Worm (Caenorhabditis elegans) whole organism, young adult: Measurements from ENCODE around the gene phy-3.

Experiments used
- B0019.2 ChIP-seq: fragments of 200-800 bp; sonication (Bioruptor generic); conservative IDR thresholded peaks from 2 replicates; pipeline ENCODE4 v1.3.6; 2022; ENCODE audit warnings: missing genetic modification reagents, missing genetic modification characterization, missing compliant biosample characterization
- C06A6.2 ChIP-seq: fragments of 200-800 bp; sonication (Bioruptor generic); conservative IDR thresholded peaks from 2 replicates; pipeline ENCODE4 v1.3.6; 2022; ENCODE audit warnings: missing genetic modification characterization, missing compliant biosample characterization
- F10E7.11 ChIP-seq: sonication (generic microtip); optimal IDR thresholded peaks from 2 replicates; lab custom pipeline; 2017; ENCODE audit warnings: mild to moderate bottlenecking, missing genetic modification characterization, moderate library complexity, missing compliant biosample characterization
- F23B12.7 ChIP-seq: sonication (generic microtip); optimal IDR thresholded peaks from 2 replicates; lab custom pipeline; 2017; ENCODE audit warnings: missing genetic modification characterization, mild to moderate bottlenecking, missing compliant biosample characterization, antibody characterized with exemption, moderate library complexity; ENCODE audit not compliant: insufficient read depth
- Y95B8A.8 ChIP-seq: fragments of 200-800 bp; sonication (Bioruptor generic); IDR thresholded peaks from 2 replicates; pipeline ENCODE4 v1.3.6; 2022; ENCODE audit warnings: missing genetic modification reagents, missing genetic modification characterization, missing compliant biosample characterization
- akir-1 ChIP-seq: fragments of 200-800 bp; sonication (Bioruptor generic); optimal IDR thresholded peaks from 2 replicates; lab custom pipeline; 2018; ENCODE audit warnings: mild to moderate bottlenecking, missing genetic modification characterization, moderate library complexity, missing compliant biosample characterization
- ama-1 ChIP-seq, 3 experiments: fragments of 150-350 bp in 1 of 3; sonication (generic microtip) in 2 of 3; optimal IDR thresholded peaks; 2 replicates each; lab custom pipeline; 2014 to 2018; ENCODE audit warnings: missing biosample characterization in 2 of 3, missing genetic modification characterization in 2 of 3, missing genetic modification reagents in 2 of 3
- aptf-2 ChIP-seq: fragments of 200-800 bp; sonication (Bioruptor generic); conservative IDR thresholded peaks from 2 replicates; pipeline ENCODE4 v1.3.6; 2022; ENCODE audit warnings: missing genetic modification reagents, missing genetic modification characterization, missing compliant biosample characterization
- athp-1 ChIP-seq: sonication (generic microtip); optimal IDR thresholded peaks from 2 replicates; lab custom pipeline; 2017; ENCODE audit warnings: mild to moderate bottlenecking, missing genetic modification characterization, missing compliant biosample characterization
- attf-3 ChIP-seq: fragments of 200-800 bp; sonication (Bioruptor generic); conservative IDR thresholded peaks from 2 replicates; pipeline ENCODE4 v1.3.6; 2022; ENCODE audit warnings: missing genetic modification reagents, missing genetic modification characterization, missing compliant biosample characterization
- bed-1 ChIP-seq: fragments of 200-800 bp; sonication (Bioruptor generic); IDR thresholded peaks from 2 replicates; pipeline ENCODE4 v1.3.6; 2022; ENCODE audit warnings: missing genetic modification reagents, missing genetic modification characterization, missing compliant biosample characterization
- bed-2 ChIP-seq: fragments of 200-800 bp; sonication (Bioruptor generic); IDR thresholded peaks from 2 replicates; pipeline ENCODE4 v1.3.6; 2022; ENCODE audit warnings: missing genetic modification reagents, missing genetic modification characterization, missing compliant biosample characterization
- cebp-2 ChIP-seq: fragments of 200-800 bp; sonication (Bioruptor generic); IDR thresholded peaks from 2 replicates; pipeline ENCODE4 v1.3.6; 2022; ENCODE audit warnings: missing genetic modification characterization, missing compliant biosample characterization
- ceh-100 ChIP-seq: fragments of 200-800 bp; sonication (Bioruptor generic); IDR thresholded peaks from 2 replicates; pipeline ENCODE4 v1.3.6; 2022; ENCODE audit warnings: missing genetic modification reagents, missing genetic modification characterization, missing compliant biosample characterization
- dox-1 ChIP-seq: fragments of 200-800 bp; sonication (Bioruptor generic); IDR thresholded peaks from 2 replicates; pipeline ENCODE4 v1.3.6; 2022; ENCODE audit warnings: missing genetic modification reagents, missing genetic modification characterization, missing compliant biosample characterization
- dpl-1 ChIP-seq: fragments of 150-350 bp; optimal IDR thresholded peaks from 2 replicates; lab custom pipeline; 2014; ENCODE audit warnings: missing biosample characterization, missing genetic modification reagents, missing genetic modification characterization
- efl-1 ChIP-seq: fragments of 150-350 bp; optimal IDR thresholded peaks from 2 replicates; lab custom pipeline; 2014; ENCODE audit warnings: missing biosample characterization, missing genetic modification reagents, missing genetic modification characterization
- ets-4 ChIP-seq: fragments of 200-800 bp; sonication (Bioruptor generic); optimal IDR thresholded peaks from 2 replicates; lab custom pipeline; 2018; ENCODE audit warnings: mild to moderate bottlenecking, missing genetic modification characterization, missing compliant biosample characterization
- gei-17 ChIP-seq: fragments of 200-800 bp; sonication (Bioruptor generic); optimal IDR thresholded peaks from 2 replicates; lab custom pipeline; 2018; ENCODE audit warnings: mild to moderate bottlenecking, missing genetic modification characterization, missing compliant biosample characterization
- him-1 ChIP-seq: sonication (generic microtip); optimal IDR thresholded peaks from 2 replicates; lab custom pipeline; 2016; ENCODE audit warnings: missing genotype, missing genetic modification reagents, missing genetic modification characterization, missing compliant biosample characterization
- hlh-12 ChIP-seq: sonication (generic microtip); optimal IDR thresholded peaks from 2 replicates; lab custom pipeline; 2016; ENCODE audit warnings: missing genetic modification characterization, missing compliant biosample characterization
- hrde-1 ChIP-seq: sonication (generic microtip); optimal IDR thresholded peaks from 2 replicates; lab custom pipeline; 2016; ENCODE audit warnings: missing genetic modification characterization, mild to moderate bottlenecking, missing compliant biosample characterization, moderate library complexity, missing genotype, missing genetic modification reagents, borderline replicate concordance
- lag-1 ChIP-seq: fragments of 200-800 bp; sonication (Bioruptor generic); IDR thresholded peaks from 2 replicates; pipeline ENCODE4 v1.3.6; 2022; ENCODE audit warnings: missing genetic modification reagents, missing genetic modification characterization, missing compliant biosample characterization
- let-526 ChIP-seq: fragments of 200-800 bp; sonication (Bioruptor generic); IDR thresholded peaks from 2 replicates; pipeline ENCODE4 v1.3.6; 2022; ENCODE audit warnings: missing genetic modification reagents, missing genetic modification characterization, missing compliant biosample characterization
- lin-40 ChIP-seq: sonication (generic microtip); optimal IDR thresholded peaks from 2 replicates; lab custom pipeline; 2016; ENCODE audit warnings: missing genetic modification characterization, mild to moderate bottlenecking, missing compliant biosample characterization, missing genotype, missing genetic modification reagents
- lsy-27 ChIP-seq: sonication (generic microtip); optimal IDR thresholded peaks from 2 replicates; lab custom pipeline; 2017; ENCODE audit warnings: missing genetic modification characterization, mild to moderate bottlenecking, missing compliant biosample characterization, antibody characterized with exemption, missing genotype, borderline replicate concordance; ENCODE audit not compliant: insufficient read depth
- madf-3 ChIP-seq: fragments of 200-800 bp; sonication (Bioruptor generic); IDR thresholded peaks from 2 replicates; pipeline ENCODE4 v1.3.6; 2022; ENCODE audit warnings: missing genetic modification reagents, missing genetic modification characterization, missing compliant biosample characterization
- madf-6 ChIP-seq: fragments of 200-800 bp; sonication (Bioruptor generic); IDR thresholded peaks from 2 replicates; pipeline ENCODE4 v1.3.6; 2022; ENCODE audit warnings: missing genetic modification reagents, missing genetic modification characterization, missing compliant biosample characterization
- madf-8 ChIP-seq: fragments of 200-800 bp; sonication (Bioruptor generic); conservative IDR thresholded peaks from 2 replicates; pipeline ENCODE4 v1.3.6; 2022; ENCODE audit warnings: missing genetic modification reagents, missing genetic modification characterization, missing compliant biosample characterization
- mes-4 ChIP-seq: sonication (generic microtip); optimal IDR thresholded peaks from 2 replicates; lab custom pipeline; 2016; ENCODE audit warnings: missing genotype, missing genetic modification characterization, missing compliant biosample characterization
- nfya-1 ChIP-seq: sonication (generic microtip); optimal IDR thresholded peaks from 2 replicates; lab custom pipeline; 2017; ENCODE audit warnings: antibody characterized with exemption, missing compliant biosample characterization, missing genetic modification characterization, borderline replicate concordance; ENCODE audit not compliant: insufficient read depth
- pha-4 ChIP-seq: fragments of 150-350 bp; sonication (generic microtip); optimal IDR thresholded peaks from 2 replicates; lab custom pipeline; 2014; ENCODE audit warnings: missing biosample characterization, missing genetic modification reagents, missing genetic modification characterization
- rpc-1 ChIP-seq, 2 experiments: fragments of 150-350 bp in 1 of 2; sonication (generic microtip) in 1 of 2; optimal IDR thresholded peaks; 2 replicates each; lab custom pipeline; 2014 to 2018; ENCODE audit warnings: missing biosample characterization in 1 of 2, missing genetic modification characterization in 1 of 2, missing genetic modification reagents in 1 of 2, missing genotype in 1 of 2
- sea-2 ChIP-seq: fragments of 200-800 bp; sonication (Bioruptor generic); IDR thresholded peaks from 2 replicates; pipeline ENCODE4 v1.3.6; 2022; ENCODE audit warnings: missing genetic modification characterization, missing compliant biosample characterization
- unc-130 ChIP-seq: sonication (generic microtip); optimal IDR thresholded peaks from 2 replicates; lab custom pipeline; 2016; ENCODE audit warnings: missing genetic modification reagents, missing genetic modification characterization, missing compliant biosample characterization
- zim-3 ChIP-seq: sonication (generic microtip); optimal IDR thresholded peaks from 2 replicates; lab custom pipeline; 2017; ENCODE audit warnings: mild to moderate bottlenecking, missing genetic modification characterization, moderate library complexity, missing compliant biosample characterization

Gene phy-3

DNA sequence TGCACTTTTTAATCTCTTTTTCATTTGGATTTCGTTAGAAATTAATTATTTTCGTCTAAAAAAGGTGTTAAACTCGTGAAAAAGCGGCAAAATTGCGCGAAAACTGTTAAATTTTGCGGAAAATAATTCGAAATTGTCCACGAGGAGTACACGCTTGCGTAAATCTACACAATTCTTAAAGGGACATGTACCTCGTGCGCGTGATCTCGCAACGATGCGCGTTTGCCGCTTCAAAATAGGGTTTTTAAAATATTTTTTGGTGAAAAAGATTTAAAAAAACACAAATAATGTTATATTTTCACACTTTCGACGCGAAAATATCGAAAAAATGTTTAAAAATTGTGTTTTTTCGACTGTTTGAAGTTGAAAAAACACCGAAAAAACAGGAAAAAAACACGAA, 39.7 kb upstream of the phy-3 start (continued):
- no peak for TF ChIP-seq gei-17 (GFP tag; lab: Kevin White, UChicago)
- TF ChIP-seq ama-1 (optimal IDR thresholded peaks at IDR 0.05; lab: Kevin White, UChicago) = no peak
- TF ChIP-seq ama-1 (GFP tag; optimal IDR thresholded peaks at IDR 0.05; lab: Kevin White, UChicago) = no peak
- no peak for TF ChIP-seq rpc-1 (optimal IDR thresholded peaks at IDR 0.05; lab: Kevin White, UChicago)
- no peak for TF ChIP-seq rpc-1 (tag; optimal IDR thresholded peaks at IDR 0.05; lab: Kevin White, UChicago)
- no peak for TF ChIP-seq bed-1 (GFP tag; lab: Robert Waterston, UW)
- no peak for TF ChIP-seq pha-4 (tag; lab: Kevin White, UChicago)
- no peak for TF ChIP-seq Y95B8A.8 (GFP tag; lab: Robert Waterston, UW)
- TF ChIP-seq mes-4 (tag; lab: Kevin White, UChicago) = no peak
- TF ChIP-seq B0019.2 (GFP tag; lab: Robert Waterston, UW) = peak; percentile 82
- no peak for TF ChIP-seq hrde-1 (tag; lab: Kevin White, UChicago)
- TF ChIP-seq athp-1 (tag; lab: Kevin White, UChicago) = no peak
- TF ChIP-seq C06A6.2 (GFP tag; lab: Robert Waterston, UW) = no peak
- peak; percentile 48; the same call in 1 of the 2 replicates for TF ChIP-seq madf-6
- TF ChIP-seq him-1 (tag; lab: Kevin White, UChicago) = no peak
- no peak for TF ChIP-seq cebp-2
- peak; percentile 59 for TF ChIP-seq efl-1 (GFP tag; lab: Kevin White, UChicago)
- no peak for TF ChIP-seq sea-2
- no peak for TF ChIP-seq aptf-2
- no peak for TF ChIP-seq F23B12.7 (tag; lab: Kevin White, UChicago)
- no peak for TF ChIP-seq lsy-27 (tag; lab: Kevin White, UChicago)
- 0 out of 2 replicates have a peak, but pooled peaks have one; percentile 28 for TF ChIP-seq madf-8 (GFP tag; lab: Robert Waterston, UW)
- no peak for TF ChIP-seq nfya-1 (tag; lab: Kevin White, UChicago)
- TF ChIP-seq lag-1 (GFP tag; lab: Robert Waterston, UW) = no peak
- no peak for TF ChIP-seq attf-3 (GFP tag; lab: Robert Waterston, UW)
- no peak for TF ChIP-seq madf-3 (GFP tag; lab: Robert Waterston, UW)
- no peak for TF ChIP-seq F10E7.11
- no peak for TF ChIP-seq lin-40 (tag; lab: Kevin White, UChicago)

DNA sequence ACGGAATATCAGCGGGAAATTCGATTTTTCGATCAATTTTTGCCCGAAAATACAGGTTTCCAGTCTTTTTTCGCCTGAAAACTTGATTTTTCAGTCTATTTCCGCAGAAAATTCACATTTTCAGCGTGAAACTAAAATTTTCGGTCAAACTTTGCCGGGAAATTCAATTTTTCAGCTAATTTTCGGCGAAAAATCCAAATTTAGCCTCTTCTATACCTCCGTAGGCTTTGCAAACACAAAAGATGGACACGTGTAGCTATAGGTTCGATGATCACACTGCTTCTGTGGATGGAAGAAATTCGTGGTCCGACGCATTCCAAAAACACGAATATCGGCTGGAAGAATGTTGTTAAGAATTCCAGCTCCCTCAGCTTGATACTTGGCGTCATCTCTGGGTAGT, 38.9 kb upstream of the phy-3 start:
- TF ChIP-seq ama-1 (optimal IDR thresholded peaks at IDR 0.05; lab: Kevin White, UChicago) = no peak
- no peak for TF ChIP-seq ama-1 (GFP tag; optimal IDR thresholded peaks at IDR 0.05; lab: Kevin White, UChicago)
- TF ChIP-seq ceh-100 (GFP tag; lab: Robert Waterston, UW) = no peak
- no peak for TF ChIP-seq madf-3 (GFP tag; lab: Robert Waterston, UW)
- TF ChIP-seq unc-130 (GFP tag; lab: Kevin White, UChicago) = no peak
- TF ChIP-seq dpl-1 (GFP tag; lab: Kevin White, UChicago) = no peak
- TF ChIP-seq hlh-12 = no peak
- no peak for TF ChIP-seq zim-3 (tag; lab: Kevin White, UChicago)
- TF ChIP-seq dox-1 = no peak
- TF ChIP-seq ets-4 (GFP tag; lab: Kevin White, UChicago) = no peak
- no peak for TF ChIP-seq akir-1 (GFP tag; lab: Kevin White, UChicago)
- TF ChIP-seq bed-2 = no peak
- no peak for TF ChIP-seq let-526
